Fruit fly (Drosophila melanogaster): ENCODE results near the gene CG13051.

The CG13051 gene

dm6 chr3L:16231857-16232256 is 33.0 kb downstream of the CG13051 start, which contains the start of the genes PDCD-5 and MED10 (continued):
- TF ChIP-seq HLH3B (GFP tag; IDR thresholded peaks at IDR 0.05), result no peak
- peak; percentile 82 for TF ChIP-seq Ets97D (GFP tag; optimal IDR thresholded peaks at IDR 0.05)
- peak; percentile 57 for TF ChIP-seq Sry-δ (GFP tag; optimal IDR thresholded peaks at IDR 0.05)
- no peak for TF ChIP-seq caup (GFP tag; optimal IDR thresholded peaks at IDR 0.05; ENCODE audit: severe bottlenecking)
- TF ChIP-seq nau (GFP tag; optimal IDR thresholded peaks at IDR 0.05), result no peak
- no peak for TF ChIP-seq Hr51 (GFP tag; optimal IDR thresholded peaks at IDR 0.05)
- no peak for TF ChIP-seq HLH54F (GFP tag; optimal IDR thresholded peaks at IDR 0.05)
- peak; percentile 38 for TF ChIP-seq Dp (GFP tag; optimal IDR thresholded peaks at IDR 0.05)
- no peak for TF ChIP-seq CG7745 (tag; optimal IDR thresholded peaks at IDR 0.05)
- TF ChIP-seq grau (tag; optimal IDR thresholded peaks at IDR 0.05), result no peak
- TF ChIP-seq Sry-β (GFP tag; optimal IDR thresholded peaks at IDR 0.05), result no peak
- no peak for TF ChIP-seq CG16815 (GFP tag; optimal IDR thresholded peaks at IDR 0.05)
- no peak for TF ChIP-seq jumu (GFP tag; optimal IDR thresholded peaks at IDR 0.05)
- no peak for TF ChIP-seq insv (GFP tag; optimal IDR thresholded peaks at IDR 0.05)
- no peak for TF ChIP-seq ewg (GFP tag; optimal IDR thresholded peaks at IDR 0.05)
- TF ChIP-seq CG34224 (GFP tag; IDR thresholded peaks at IDR 0.05; ENCODE audit: partially characterized antibody), result no peak
- TF ChIP-seq CG10431 (GFP tag; optimal IDR thresholded peaks at IDR 0.05), result no peak
- no peak for TF ChIP-seq fu2 (GFP tag; optimal IDR thresholded peaks at IDR 0.05)
- no peak for TF ChIP-seq Sox102F (GFP tag; optimal IDR thresholded peaks at IDR 0.05)
- no peak for TF ChIP-seq vnd (GFP tag; IDR thresholded peaks at IDR 0.05; ENCODE audit: partially characterized antibody)
- no peak for TF ChIP-seq ttk (GFP tag; IDR thresholded peaks at IDR 0.05)
- TF ChIP-seq CG7987 (GFP tag; optimal IDR thresholded peaks at IDR 0.05), result peak; percentile 55
- TF ChIP-seq CG5953 (GFP tag; IDR thresholded peaks at IDR 0.05), result no peak
- TF ChIP-seq pita (GFP tag; optimal IDR thresholded peaks at IDR 0.05), result no peak
- no peak for TF ChIP-seq disco-r (GFP tag; optimal IDR thresholded peaks at IDR 0.05)
- no peak for TF ChIP-seq H2.0 (GFP tag; IDR thresholded peaks at IDR 0.05)
- no peak for TF ChIP-seq Vsx1 (GFP tag; optimal IDR thresholded peaks at IDR 0.05)
- TF ChIP-seq cas (GFP tag; IDR thresholded peaks at IDR 0.05), result no peak
- no peak for TF ChIP-seq CG10209 (GFP tag; optimal IDR thresholded peaks at IDR 0.05)
- no peak for TF ChIP-seq CG4404 (GFP tag; IDR thresholded peaks at IDR 0.05)
- no peak for TF ChIP-seq Hr39 (optimal IDR thresholded peaks at IDR 0.05)
- no peak; the same call in 1 of the 2 replicates for TF ChIP-seq CG9932 (GFP tag; IDR thresholded peaks at IDR 0.05)
- peak; percentile 34 for TF ChIP-seq CG10267 (tag; optimal IDR thresholded peaks at IDR 0.05)
- TF ChIP-seq CG12942 (GFP tag; optimal IDR thresholded peaks at IDR 0.05), result no peak
- TF ChIP-seq CG2875 (GFP tag; optimal IDR thresholded peaks at IDR 0.05), result no peak
- no peak for TF ChIP-seq schlank (tag; optimal IDR thresholded peaks at IDR 0.05)
- TF ChIP-seq abd-A (tag; optimal IDR thresholded peaks at IDR 0.05), result no peak
- TF ChIP-seq fd96Cb (tag; optimal IDR thresholded peaks at IDR 0.05), result no peak
- peak; percentile 53 for TF ChIP-seq BEAF-32 (GFP tag; optimal IDR thresholded peaks at IDR 0.05)
- TF ChIP-seq CG13296 (GFP tag; optimal IDR thresholded peaks at IDR 0.05), result no peak
- TF ChIP-seq lilli (GFP tag; optimal IDR thresholded peaks at IDR 0.05), result no peak
- no peak for TF ChIP-seq CG15011 (GFP tag; optimal IDR thresholded peaks at IDR 0.05)
- TF ChIP-seq CG13424 (tag; optimal IDR thresholded peaks at IDR 0.05), result peak; percentile 12
- no peak for TF ChIP-seq mirr (GFP tag; optimal IDR thresholded peaks at IDR 0.05)
- no peak for TF ChIP-seq Lpt (GFP tag; optimal IDR thresholded peaks at IDR 0.05)
- TF ChIP-seq CG11456 (GFP tag; IDR thresholded peaks at IDR 0.05), result no peak
- TF ChIP-seq CG13624 (GFP tag; optimal IDR thresholded peaks at IDR 0.05), result peak; percentile 10
- TF ChIP-seq chif (GFP tag; optimal IDR thresholded peaks at IDR 0.05), result peak in 1 of 2 experiments; percentile 13
- no peak for TF ChIP-seq CG8944 (GFP tag; optimal IDR thresholded peaks at IDR 0.05)
- TF ChIP-seq CG2116 (GFP tag; optimal IDR thresholded peaks at IDR 0.05), result peak; percentile 18
- TF ChIP-seq CG17359 (tag; optimal IDR thresholded peaks at IDR 0.05), result peak; percentile 45

Data from whole organism, embryonic.